Worm (Caenorhabditis elegans) whole organism, mixed stage, embryonic: ENCODE measurements around the gene F11C1.9.

Source experiments
- blmp-1 ChIP-seq: fragments of 150-350 bp; optimal IDR thresholded peaks from 2 replicates; lab custom pipeline; 2014; ENCODE audit warnings: missing biosample characterization, missing genetic modification characterization
- nhr-12 ChIP-seq: fragments of 150-350 bp; optimal IDR thresholded peaks from 2 replicates; lab custom pipeline; 2014; ENCODE audit warnings: missing biosample characterization, missing genetic modification characterization

DNA sequence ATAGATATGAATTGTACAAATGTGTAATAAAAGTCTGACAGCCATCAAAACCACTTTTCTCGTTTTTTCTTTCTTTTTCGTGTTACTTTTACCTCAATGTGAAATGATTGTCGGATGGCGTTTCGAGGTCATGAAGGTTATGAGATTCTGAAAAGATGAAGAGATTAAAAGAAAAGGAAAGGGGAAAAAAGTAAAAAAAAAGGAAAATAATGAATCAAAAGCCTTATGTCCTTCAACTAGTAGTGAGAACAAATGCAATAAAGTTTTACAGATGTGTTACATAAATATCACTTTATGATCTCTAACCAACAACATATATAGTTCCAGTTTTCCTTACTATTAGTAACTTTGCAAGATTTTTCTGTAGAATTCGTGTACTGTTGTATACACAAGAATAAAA, 36.5 kb downstream of the F11C1.9 start, which contains the start of gene gmap-3:
- TF ChIP-seq blmp-1 (no peak), nhr-12 (tag; lab: Kevin White, UChicago) (no peak)
